Fruit fly (Drosophila melanogaster) whole organism: ENCODE results near the gene bcn92.

Experiments used
- CG8478 ChIP-seq: fragments of >200 bp; optimal IDR thresholded peaks from 2 replicates; lab custom pipeline; 2018; ENCODE audit warnings: inconsistent platforms
- usp ChIP-seq: fragments of >200 bp; optimal IDR thresholded peaks from 2 replicates; lab custom pipeline; 2017; ENCODE audit warnings: missing biosample characterization, missing genetic modification characterization, mixed read lengths

DNA sequence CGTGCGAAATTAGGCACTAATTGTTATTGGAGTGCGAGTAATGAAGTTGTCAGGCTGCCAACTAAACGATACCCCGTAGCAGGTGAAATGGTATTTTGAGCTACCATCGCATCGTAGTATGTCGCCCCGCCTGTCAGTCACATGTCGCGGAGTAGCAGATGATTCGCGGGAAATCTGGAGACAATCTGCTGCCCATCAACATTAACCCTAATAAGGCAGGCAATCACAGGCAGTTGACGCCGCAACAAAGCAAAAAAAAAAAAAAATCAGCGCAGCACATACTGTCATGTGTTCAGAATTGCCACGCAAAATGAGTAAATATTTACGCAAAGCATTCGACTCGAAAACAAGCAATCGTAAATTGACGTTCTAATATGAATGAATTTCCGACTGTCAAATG is 45.6 kb downstream of the bcn92 start:
- TF ChIP-seq usp (GFP tag; lab: Kevin White, UChicago) (no peak), CG8478 (lab: Kevin White, UChicago) (no peak)
